Fruit fly (Drosophila melanogaster): ENCODE measurements around the gene CG3021.

DNA sequence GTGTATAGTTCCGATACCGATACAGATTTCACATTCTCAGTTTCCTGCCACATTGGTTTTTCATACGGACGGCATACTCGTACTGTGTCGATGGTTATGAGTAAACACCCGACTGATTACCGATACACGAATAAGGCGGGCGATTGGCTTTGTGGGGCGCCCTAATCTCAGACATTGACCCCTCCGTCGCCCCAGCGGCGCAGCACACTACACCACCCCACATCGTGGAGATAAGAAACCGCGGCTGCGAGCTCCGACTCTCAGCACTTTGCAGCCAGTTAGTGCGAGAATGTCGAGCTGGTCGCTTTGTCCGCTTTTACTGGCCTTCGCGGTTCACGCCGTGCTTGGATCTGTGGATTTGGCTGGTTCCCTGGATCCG is 24.6 kb downstream of the CG3021 start, which contains the start of gene CG14629:
- TF ChIP-seq CG13424 (tag; optimal IDR thresholded peaks at IDR 0.05): no peak
- no peak for TF ChIP-seq lov (optimal IDR thresholded peaks at IDR 0.05)
- TF ChIP-seq lov (GFP tag; IDR thresholded peaks at IDR 0.05): no peak
- TF ChIP-seq CG14860 (GFP tag; IDR thresholded peaks at IDR 0.05; ENCODE audit: partially characterized antibody): no peak
- TF ChIP-seq sens (GFP tag): no peak
- TF ChIP-seq CG13123 (GFP tag; optimal IDR thresholded peaks at IDR 0.05): no peak
- TF ChIP-seq sisA (GFP tag; IDR thresholded peaks at IDR 0.05): no peak
